Worm (Caenorhabditis elegans): ENCODE measurements around the gene nhr-209.

- no peak for TF ChIP-seq nhr-237 (tag; optimal IDR thresholded peaks at IDR 0.05)
- no peak for TF ChIP-seq unc-62 (GFP tag; optimal IDR thresholded peaks at IDR 0.05)
- TF ChIP-seq mab-5 (tag; optimal IDR thresholded peaks at IDR 0.05) = no peak
- no peak for TF ChIP-seq unc-120 (tag; optimal IDR thresholded peaks at IDR 0.05; ENCODE audit: poor library complexity, severe bottlenecking)
- TF ChIP-seq nhr-76 (tag; optimal IDR thresholded peaks at IDR 0.05) = no peak
- no peak for TF ChIP-seq elt-1 (tag; optimal IDR thresholded peaks at IDR 0.05; ENCODE audit: borderline replicate concordance, insufficient read depth)
- no peak for TF ChIP-seq ztf-11 (tag; optimal IDR thresholded peaks at IDR 0.05)
Measured at ce11 chrV:12070419-12070818, 27.5 kb upstream of the nhr-209 start, which contains the start of gene kmo-1.
